Worm (Caenorhabditis elegans) whole organism, early embryonic: ENCODE data around the gene srh-83.

Experiments
- aly-1 ChIP-seq: sonication (generic microtip); optimal IDR thresholded peaks from 2 replicates; lab custom pipeline; 2016; ENCODE audit warnings: missing genetic modification characterization, missing compliant biosample characterization
- ama-1 ChIP-seq: fragments of 150-350 bp; optimal IDR thresholded peaks from 2 replicates; lab custom pipeline; 2014
- hmbx-1 ChIP-seq: sonication (generic microtip); optimal IDR thresholded peaks from 2 replicates; lab custom pipeline; 2016; ENCODE audit warnings: mild to moderate bottlenecking, missing genetic modification characterization, missing compliant biosample characterization
- sea-1 ChIP-seq: fragments of 200-800 bp; sonication (Bioruptor generic); conservative IDR thresholded peaks from 2 replicates; pipeline ENCODE4 v1.3.6; 2022; ENCODE audit warnings: missing genetic modification characterization, missing compliant biosample characterization

ce11 chrV:7147370-7147769 is 16.9 kb upstream of the srh-83 start, which contains the start of gene ugt-38:
- TF ChIP-seq hmbx-1 (tag; lab: Kevin White, UChicago) (no peak), aly-1 (no peak), sea-1 (GFP tag; lab: Robert Waterston, UW) (no peak), ama-1 (lab: Kevin White, UChicago) (no peak)
